Fruit fly (Drosophila melanogaster) whole organism, embryonic: ENCODE results near the gene CCDC53.

Experiments
- Bdp1 ChIP-seq: fragments of 200-800 bp; sonication (Bioruptor generic); optimal IDR thresholded peaks from 3 replicates; lab custom pipeline; 2016; ENCODE audit warnings: missing biosample characterization, missing genetic modification characterization
- CG13775 ChIP-seq: fragments of 200-800 bp; sonication (Bioruptor generic); optimal IDR thresholded peaks from 3 replicates; lab custom pipeline; 2017; ENCODE audit warnings: missing biosample characterization, mild to moderate bottlenecking, missing genetic modification characterization
- CG13894 ChIP-seq: fragments of 200-800 bp; sonication (Bioruptor generic); optimal IDR thresholded peaks from 3 replicates; lab custom pipeline; 2018; ENCODE audit warnings: missing biosample characterization, mild to moderate bottlenecking, missing genetic modification characterization, moderate library complexity
- CG16815 ChIP-seq: fragments of 200-800 bp; sonication (Bioruptor generic); optimal IDR thresholded peaks from 3 replicates; lab custom pipeline; 2017; ENCODE audit warnings: missing biosample characterization, mild to moderate bottlenecking, missing genetic modification characterization
- CG17361 ChIP-seq: fragments of 200-800 bp; sonication (Bioruptor generic); IDR thresholded peaks from 3 replicates; pipeline ENCODE4 v1.3.6; 2022; ENCODE audit warnings: missing biosample characterization, missing genetic modification characterization
- CG2120 ChIP-seq: fragments of 200-800 bp; sonication (Bioruptor generic); optimal IDR thresholded peaks from 3 replicates; lab custom pipeline; 2016; ENCODE audit warnings: missing biosample characterization, missing genetic modification characterization
- CG3281 ChIP-seq: fragments of 200-800 bp; sonication (Bioruptor generic); optimal IDR thresholded peaks from 3 replicates; lab custom pipeline; 2017; ENCODE audit warnings: missing biosample characterization, mild to moderate bottlenecking, missing genetic modification characterization
- CG34224 ChIP-seq: fragments of 200-800 bp; sonication (Bioruptor generic); IDR thresholded peaks from 3 replicates; pipeline ENCODE4 v1.3.6; 2022; ENCODE audit warnings: missing biosample characterization, missing genetic modification characterization; ENCODE audit not compliant: partially characterized antibody
- CG6689 ChIP-seq: fragments of 200-800 bp; sonication (Bioruptor generic); IDR thresholded peaks from 2 replicates; pipeline ENCODE4 v1.3.6; 2022; ENCODE audit warnings: missing biosample characterization, missing genetic modification characterization
- CG6791 ChIP-seq: fragments of 200-800 bp; sonication (Bioruptor generic); IDR thresholded peaks from 3 replicates; pipeline ENCODE4 v1.3.6; 2022; ENCODE audit warnings: missing biosample characterization, missing genetic modification characterization; ENCODE audit not compliant: partially characterized antibody
- CG8290 ChIP-seq, 3 experiments: fragments of 200-800 bp; sonication (Bioruptor generic); optimal IDR thresholded peaks; 2 replicates each; lab custom pipeline; 2016 to 2019; ENCODE audit warnings: missing biosample characterization in 3 of 3, missing genetic modification characterization in 3 of 3, mild to moderate bottlenecking in 2 of 3, moderate library complexity in 1 of 3
- CG9609 ChIP-seq: fragments of 200-800 bp; sonication (Bioruptor generic); optimal IDR thresholded peaks from 3 replicates; lab custom pipeline; 2016; ENCODE audit warnings: missing biosample characterization, missing genetic modification characterization
- CG9932 ChIP-seq: fragments of 200-800 bp; sonication (Bioruptor generic); IDR thresholded peaks from 2 replicates; pipeline ENCODE4 v1.3.6; 2022; ENCODE audit warnings: missing biosample characterization, missing genetic modification characterization
- CTCF ChIP-seq: fragments of 200-800 bp; sonication (Bioruptor generic); optimal IDR thresholded peaks from 2 replicates; lab custom pipeline; 2017; ENCODE audit warnings: missing biosample characterization, mild to moderate bottlenecking, missing genetic modification characterization, moderate library complexity
- Drgx ChIP-seq: fragments of 200-800 bp; sonication (Bioruptor generic); IDR thresholded peaks from 2 replicates; pipeline ENCODE4 v1.3.6; 2022; ENCODE audit warnings: missing biosample characterization, missing genetic modification characterization
- HLH4C ChIP-seq: fragments of 200-800 bp; sonication (Bioruptor generic); IDR thresholded peaks from 3 replicates; pipeline ENCODE4 v1.3.6; 2022; ENCODE audit warnings: missing biosample characterization, missing genetic modification characterization; ENCODE audit not compliant: partially characterized antibody
- Hmr ChIP-seq: fragments of 200-800 bp; sonication (Bioruptor generic); optimal IDR thresholded peaks from 3 replicates; lab custom pipeline; 2017; ENCODE audit warnings: mild to moderate bottlenecking, missing biosample characterization, missing genetic modification reagents, missing genetic modification characterization
- Hr39 ChIP-seq: fragments of >200 bp; optimal IDR thresholded peaks from 2 replicates; lab custom pipeline; 2017
- MBD-R2 ChIP-seq: fragments of 200-800 bp; sonication (Bioruptor generic); IDR thresholded peaks from 2 replicates; pipeline ENCODE4 v1.3.6; 2022; ENCODE audit warnings: missing biosample characterization, missing genetic modification characterization
- Max ChIP-seq: fragments of 200-800 bp; sonication (Bioruptor generic); optimal IDR thresholded peaks from 2 replicates; lab custom pipeline; 2016; ENCODE audit warnings: missing biosample characterization, mild to moderate bottlenecking, missing genetic modification characterization
- Med ChIP-seq: fragments of 200-800 bp; sonication (Bioruptor generic); peaks from one replicate; lab custom pipeline; 2016; ENCODE audit warnings: missing biosample characterization, missing genetic modification characterization, mild to moderate bottlenecking, inconsistent platforms, moderate library complexity
- Mrtf ChIP-seq: fragments of 200-800 bp; sonication (Bioruptor generic); IDR thresholded peaks from 3 replicates; pipeline ENCODE4 v1.3.6; 2022; ENCODE audit warnings: missing biosample characterization, missing genetic modification characterization
- NK7.1 ChIP-seq: fragments of 200-800 bp; sonication (Bioruptor generic); optimal IDR thresholded peaks from 3 replicates; lab custom pipeline; 2016; ENCODE audit warnings: missing biosample characterization, missing genetic modification characterization
- Opbp ChIP-seq: fragments of 200-800 bp; sonication (Bioruptor generic); IDR thresholded peaks from 3 replicates; pipeline ENCODE4 v1.3.6; 2022; ENCODE audit warnings: missing biosample characterization, missing genetic modification characterization; ENCODE audit not compliant: partially characterized antibody
- Optix ChIP-seq: fragments of 200-800 bp; sonication (Bioruptor generic); IDR thresholded peaks from 3 replicates; pipeline ENCODE4 v1.3.6; 2022; ENCODE audit warnings: missing biosample characterization, missing genetic modification characterization
- Sox100B ChIP-seq: fragments of 200-800 bp; sonication (Bioruptor generic); optimal IDR thresholded peaks from 3 replicates; lab custom pipeline; 2018; ENCODE audit warnings: missing biosample characterization, mild to moderate bottlenecking, missing genetic modification characterization
- Trl ChIP-seq, 3 experiments: fragments of >200 bp in 2 of 3; fragments of 200-800 bp in 1 of 3; sonication (Bioruptor generic) in 1 of 3; optimal IDR thresholded peaks; 2 replicates in 1 of 3; 3 replicates in 2 of 3; lab custom pipeline; 2016 to 2017; ENCODE audit warnings: missing biosample characterization in 1 of 3, missing genetic modification characterization in 1 of 3
- abd-A ChIP-seq: fragments of 200-800 bp; sonication (Bioruptor generic); optimal IDR thresholded peaks from 3 replicates; lab custom pipeline; 2019; ENCODE audit warnings: missing biosample characterization, mild to moderate bottlenecking, missing genetic modification characterization, moderate library complexity
- cato ChIP-seq: fragments of 200-800 bp; sonication (Bioruptor generic); optimal IDR thresholded peaks from 2 replicates; lab custom pipeline; 2016; ENCODE audit warnings: missing biosample characterization, missing genetic modification characterization, borderline replicate concordance
- cg ChIP-seq: fragments of 200-800 bp; sonication (Bioruptor generic); optimal IDR thresholded peaks from 3 replicates; lab custom pipeline; 2019; ENCODE audit warnings: missing biosample characterization, mild to moderate bottlenecking, missing genetic modification characterization, moderate library complexity
- chinmo ChIP-seq: fragments of 200-800 bp; sonication (Bioruptor generic); IDR thresholded peaks from 4 replicates; pipeline ENCODE4 v1.3.6; 2022; ENCODE audit warnings: missing biosample characterization, missing genetic modification characterization; ENCODE audit not compliant: partially characterized antibody
- chm ChIP-seq: fragments of 200-800 bp; sonication (Bioruptor generic); IDR thresholded peaks from 2 replicates; pipeline ENCODE4 v1.3.6; 2022; ENCODE audit warnings: missing biosample characterization, missing genetic modification characterization
- crol ChIP-seq: fragments of 200-800 bp; sonication (Bioruptor generic); IDR thresholded peaks from 2 replicates; pipeline ENCODE4 v1.3.6; 2022; ENCODE audit warnings: missing biosample characterization, missing genetic modification characterization
- dan ChIP-seq: fragments of 200-800 bp; sonication (Bioruptor generic); IDR thresholded peaks from 2 replicates; pipeline ENCODE4 v1.3.6; 2022; ENCODE audit warnings: missing biosample characterization, missing genetic modification characterization
- ems ChIP-seq: fragments of 200-800 bp; sonication (Bioruptor generic); optimal IDR thresholded peaks from 3 replicates; lab custom pipeline; 2016; ENCODE audit warnings: missing biosample characterization, missing genetic modification characterization
- gcm ChIP-seq: fragments of 200-800 bp; sonication (Bioruptor generic); optimal IDR thresholded peaks from 2 replicates; lab custom pipeline; 2019; ENCODE audit warnings: missing biosample characterization, mild to moderate bottlenecking, missing genetic modification characterization, moderate library complexity
- kay ChIP-seq: fragments of 200-800 bp; sonication (Bioruptor generic); optimal IDR thresholded peaks from 2 replicates; lab custom pipeline; 2016; ENCODE audit warnings: missing biosample characterization, missing genetic modification characterization
- lilli ChIP-seq: fragments of 200-800 bp; sonication (Bioruptor generic); optimal IDR thresholded peaks from 3 replicates; lab custom pipeline; 2016; ENCODE audit warnings: missing biosample characterization, missing genetic modification characterization
- luna ChIP-seq: fragments of 200-800 bp; sonication (Bioruptor generic); optimal IDR thresholded peaks from 2 replicates; lab custom pipeline; 2016; ENCODE audit warnings: missing biosample characterization, missing genetic modification characterization
- mam ChIP-seq: fragments of 200-800 bp; sonication (Bioruptor generic); optimal IDR thresholded peaks from 3 replicates; lab custom pipeline; 2016; ENCODE audit warnings: missing biosample characterization, missing genetic modification characterization
- onecut ChIP-seq: fragments of 200-800 bp; sonication (Bioruptor generic); IDR thresholded peaks from 2 replicates; pipeline ENCODE4 v1.3.6; 2022; ENCODE audit warnings: missing biosample characterization, missing genetic modification characterization
- otp ChIP-seq: fragments of 200-800 bp; sonication (Bioruptor generic); IDR thresholded peaks from 3 replicates; pipeline ENCODE4, ENCODE4 v1.3.6; 2022; ENCODE audit warnings: missing biosample characterization, missing genetic modification characterization
- sc ChIP-seq, 3 experiments: fragments of >200 bp in 2 of 3; fragments of 200-800 bp in 1 of 3; sonication (Bioruptor generic) in 1 of 3; optimal IDR thresholded peaks; 2 replicates in 2 of 3; 3 replicates in 1 of 3; lab custom pipeline; 2017; ENCODE audit warnings: mild to moderate bottlenecking in 1 of 3, missing biosample characterization in 1 of 3, missing genetic modification characterization in 1 of 3, missing genetic modification reagents in 1 of 3
- shn ChIP-seq: fragments of 200-800 bp; sonication (Bioruptor generic); optimal IDR thresholded peaks from 3 replicates; lab custom pipeline; 2016; ENCODE audit warnings: missing biosample characterization, missing genetic modification characterization
- sob ChIP-seq: fragments of 200-800 bp; sonication (Bioruptor generic); IDR thresholded peaks from 2 replicates; pipeline ENCODE4 v1.3.6; 2022; ENCODE audit warnings: missing biosample characterization, missing genetic modification characterization
- sqz ChIP-seq: fragments of 200-800 bp; sonication (Bioruptor generic); optimal IDR thresholded peaks from 3 replicates; lab custom pipeline; 2018; ENCODE audit warnings: missing biosample characterization, mild to moderate bottlenecking, missing genetic modification characterization
- stwl ChIP-seq: fragments of 200-800 bp; sonication (Bioruptor generic); optimal IDR thresholded peaks from 3 replicates; lab custom pipeline; 2018; ENCODE audit warnings: missing biosample characterization, mild to moderate bottlenecking, missing genetic modification characterization, moderate library complexity
- unpg ChIP-seq: fragments of 200-800 bp; sonication (Bioruptor generic); optimal IDR thresholded peaks from 3 replicates; lab custom pipeline; 2018; ENCODE audit warnings: missing biosample characterization, mild to moderate bottlenecking, missing genetic modification characterization, moderate library complexity

The CCDC53 gene

DNA sequence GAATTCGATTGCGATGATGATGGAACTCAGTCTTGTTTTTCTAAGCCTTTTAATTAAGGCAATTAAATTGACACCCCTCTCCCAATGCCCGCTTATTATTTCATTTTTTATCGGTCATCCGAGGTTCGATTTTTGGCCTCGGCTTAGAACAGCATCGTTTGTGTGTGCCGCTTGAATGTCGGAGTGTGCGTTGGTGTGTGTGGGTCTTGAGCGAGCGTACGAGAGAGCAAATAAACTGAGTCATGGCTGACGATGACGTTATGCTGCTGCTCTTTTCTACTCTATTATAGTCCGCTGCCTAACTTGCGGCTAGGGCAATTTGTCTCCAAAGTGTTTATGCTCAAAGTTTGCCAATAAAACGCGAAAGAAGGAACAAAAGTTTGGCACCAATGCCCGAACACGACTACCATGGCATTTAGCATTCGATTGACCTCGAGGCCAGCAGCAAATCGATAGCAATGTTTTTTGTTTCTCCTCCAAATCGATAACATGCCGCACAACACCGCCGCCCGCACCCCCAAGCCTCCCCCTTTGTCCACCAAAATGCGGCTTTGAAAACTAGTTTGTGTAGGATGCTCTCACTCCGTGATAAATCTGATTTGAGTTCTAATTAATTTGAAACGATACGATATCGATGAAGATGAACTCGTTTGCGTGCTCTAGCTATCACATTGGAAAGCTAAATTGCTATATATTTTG, 44.7 kb downstream of the CCDC53 start:
- TF ChIP-seq CG34224 (GFP tag; lab: Robert Waterston, UW) (0 out of 3 replicates have a peak, but pooled peaks have one; percentile 14), cg (GFP tag; lab: Kevin White, UChicago) (peak; percentile 54), CG13775 (no peak), chinmo (GFP tag; lab: Robert Waterston, UW) (0 out of 4 replicates have a peak, but pooled peaks have one; percentile 60), abd-A (peak; percentile 46), NK7.1 (GFP tag; lab: Kevin White, UChicago) (no peak), crol (peak; percentile 83), Opbp (GFP tag; lab: Robert Waterston, UW) (0 out of 3 replicates have a peak, but pooled peaks have one; percentile 18), Hr39 (no peak), ems (no peak), CG9932 (GFP tag; lab: Robert Waterston, UW) (0 out of 2 replicates have a peak, but pooled peaks have one; percentile 10), onecut (peak; percentile 78), Sox100B (GFP tag; lab: Kevin White, UChicago) (no peak), MBD-R2 (GFP tag; lab: Robert Waterston, UW) (peak; percentile 24; the same call in 1 of the 2 replicates), cato (GFP tag; lab: Kevin White, UChicago) (no peak), kay (GFP tag; lab: Kevin White, UChicago) (peak; percentile 15), Trl (optimal IDR thresholded peaks at IDR 0.05; lab: Kevin White, UChicago) (peak; percentile 8 to 52), Trl (GFP tag; optimal IDR thresholded peaks at IDR 0.05; lab: Kevin White, UChicago) (no peak), Bdp1 (GFP tag; lab: Kevin White, UChicago) (no peak), gcm (peak; percentile 5), otp (GFP tag; lab: Robert Waterston, UW) (0 out of 3 replicates have a peak, but pooled peaks have one; percentile 12), CTCF (GFP tag; lab: Kevin White, UChicago) (no peak), sob (peak; percentile 33; the same call in 1 of the 2 replicates), Med (GFP tag; lab: Kevin White, UChicago) (peak; percentile 61), HLH4C (GFP tag; lab: Robert Waterston, UW) (peak; percentile 39; the same call in 2 of the 3 replicates), Mrtf (GFP tag; lab: Robert Waterston, UW) (no peak), stwl (tag; lab: Kevin White, UChicago) (peak; percentile 32), CG17361 (GFP tag; lab: Robert Waterston, UW) (0 out of 3 replicates have a peak, but pooled peaks have one; percentile 4), CG13894 (peak; percentile 9)
- TF ChIP-seq, all 482 proteins: peak for 19

dm6 chr2L:8086736-8087467, 46.0 kb downstream of the CCDC53 start:
- TF ChIP-seq Hmr (GFP tag; lab: Kevin White, UChicago) (peak; percentile 47), lilli (GFP tag; lab: Kevin White, UChicago) (peak; percentile 27), CG9609 (GFP tag; lab: Kevin White, UChicago) (no peak), dan (GFP tag; lab: Robert Waterston, UW) (no peak), CG6689 (GFP tag; lab: Robert Waterston, UW) (no peak), CG8290 (GFP tag; optimal IDR thresholded peaks at IDR 0.05; lab: Kevin White, UChicago) (no peak), CG8290 (tag; optimal IDR thresholded peaks at IDR 0.05; lab: Kevin White, UChicago) (peak in 1 of 2 experiments; percentile 53), shn (GFP tag; lab: Kevin White, UChicago) (no peak), CG16815 (GFP tag; lab: Kevin White, UChicago) (no peak), CG6791 (GFP tag; lab: Robert Waterston, UW) (no peak), CG3281 (GFP tag; lab: Kevin White, UChicago) (no peak), CG2120 (GFP tag; lab: Kevin White, UChicago) (peak; percentile 58), Optix (GFP tag; lab: Robert Waterston, UW) (no peak), Max (GFP tag; lab: Kevin White, UChicago) (no peak), unpg (GFP tag; lab: Kevin White, UChicago) (no peak), luna (GFP tag; lab: Kevin White, UChicago) (no peak), sc (optimal IDR thresholded peaks at IDR 0.05; lab: Kevin White, UChicago) (no peak), sc (GFP tag; optimal IDR thresholded peaks at IDR 0.05; lab: Kevin White, UChicago) (no peak), mam (GFP tag; lab: Kevin White, UChicago) (no peak), chm (GFP tag; lab: Robert Waterston, UW) (0 out of 2 replicates have a peak, but pooled peaks have one; percentile 33), Drgx (no peak), sqz (GFP tag; lab: Kevin White, UChicago) (no peak)
